Worm (Caenorhabditis elegans) whole organism, L3 larva: Measurements from ENCODE around the gene gst-32.

Experiments
- R02D3.7 ChIP-seq: fragments of 150-350 bp; optimal IDR thresholded peaks from 2 replicates; lab custom pipeline; 2014; ENCODE audit warnings: missing biosample characterization, missing genetic modification characterization
- aly-2 ChIP-seq: fragments of 150-350 bp; optimal IDR thresholded peaks from 2 replicates; lab custom pipeline; 2014; ENCODE audit warnings: missing biosample characterization, missing genetic modification characterization
- ama-1 ChIP-seq: fragments of 150-350 bp; optimal IDR thresholded peaks from 2 replicates; lab custom pipeline; 2018
- ceh-16 ChIP-seq: sonication (generic microtip); optimal IDR thresholded peaks from 2 replicates; lab custom pipeline; 2017; ENCODE audit warnings: missing biosample characterization, missing genetic modification characterization
- ceh-28 ChIP-seq: fragments of 150-350 bp; optimal IDR thresholded peaks from 2 replicates; lab custom pipeline; 2014; ENCODE audit warnings: missing biosample characterization, missing genetic modification reagents, missing genetic modification characterization
- ceh-82 ChIP-seq: fragments of 150-350 bp; optimal IDR thresholded peaks from 2 replicates; lab custom pipeline; 2014; ENCODE audit warnings: missing biosample characterization, missing genetic modification characterization
- ceh-9 ChIP-seq: sonication (generic microtip); optimal IDR thresholded peaks from 2 replicates; lab custom pipeline; 2018; ENCODE audit warnings: missing biosample characterization, missing genetic modification characterization
- daf-12 ChIP-seq: fragments of 150-350 bp; optimal IDR thresholded peaks from 2 replicates; lab custom pipeline; 2014; ENCODE audit warnings: missing biosample characterization, missing genetic modification reagents, missing genetic modification characterization
- egl-27 ChIP-seq: sonication (generic microtip); optimal IDR thresholded peaks from 4 replicates; lab custom pipeline; 2017; ENCODE audit warnings: missing biosample characterization, missing genetic modification reagents, missing genetic modification characterization
- egl-5 ChIP-seq: fragments of 150-350 bp; optimal IDR thresholded peaks from 2 replicates; lab custom pipeline; 2017; ENCODE audit warnings: missing biosample characterization, missing genetic modification reagents, missing genetic modification characterization, inconsistent platforms
- elt-1 ChIP-seq: fragments of 150-350 bp; optimal IDR thresholded peaks from 2 replicates; lab custom pipeline; 2014; ENCODE audit warnings: missing biosample characterization, missing genetic modification characterization
- elt-2 ChIP-seq: sonication (generic microtip); optimal IDR thresholded peaks from 2 replicates; lab custom pipeline; 2016; ENCODE audit warnings: missing genetic modification reagents, mild to moderate bottlenecking, missing genetic modification characterization, missing compliant biosample characterization
- elt-3 ChIP-seq, 3 experiments: fragments of 150-350 bp in 1 of 3; sonication (generic microtip) in 2 of 3; optimal IDR thresholded peaks; 2 replicates in 2 of 3; 4 replicates in 1 of 3; lab custom pipeline; 2014 to 2017; ENCODE audit warnings: missing biosample characterization in 3 of 3, missing genetic modification characterization in 3 of 3
- eor-1 ChIP-seq, 2 experiments: fragments of 150-350 bp; optimal IDR thresholded peaks; 2 replicates each; lab custom pipeline; 2014 to 2018; ENCODE audit warnings: missing biosample characterization in 2 of 2, missing genetic modification characterization in 2 of 2
- fos-1 ChIP-seq: fragments of 150-350 bp; optimal IDR thresholded peaks from 2 replicates; lab custom pipeline; 2014; ENCODE audit warnings: missing biosample characterization, missing genetic modification characterization
- hmg-11 ChIP-seq: sonication (generic microtip); optimal IDR thresholded peaks from 2 replicates; lab custom pipeline; 2016; ENCODE audit warnings: missing genetic modification characterization, missing compliant biosample characterization
- jun-1 ChIP-seq: fragments of 150-350 bp; optimal IDR thresholded peaks from 2 replicates; lab custom pipeline; 2014; ENCODE audit warnings: missing biosample characterization, missing genetic modification reagents, missing genetic modification characterization
- lin-15B ChIP-seq: fragments of 150-350 bp; optimal IDR thresholded peaks from 2 replicates; lab custom pipeline; 2014; ENCODE audit warnings: missing biosample characterization, missing genetic modification characterization
- lin-39 ChIP-seq: fragments of 150-350 bp; optimal IDR thresholded peaks from 2 replicates; lab custom pipeline; 2018; ENCODE audit warnings: missing biosample characterization, missing genetic modification reagents, missing genetic modification characterization
- lsy-12 ChIP-seq: sonication (generic microtip); optimal IDR thresholded peaks from 2 replicates; lab custom pipeline; 2016; ENCODE audit warnings: mild to moderate bottlenecking, missing genetic modification characterization, missing compliant biosample characterization
- mdl-1 ChIP-seq: fragments of 150-350 bp; optimal IDR thresholded peaks from 2 replicates; lab custom pipeline; 2014; ENCODE audit warnings: missing biosample characterization, missing genetic modification characterization
- mml-1 ChIP-seq: fragments of 150-350 bp; sonication (generic microtip); optimal IDR thresholded peaks from 3 replicates; lab custom pipeline; 2014; ENCODE audit warnings: missing biosample characterization, missing genetic modification characterization
- nfya-1 ChIP-seq: sonication (generic microtip); optimal IDR thresholded peaks from 2 replicates; lab custom pipeline; 2017; ENCODE audit warnings: missing genetic modification characterization, mild to moderate bottlenecking, missing compliant biosample characterization, antibody characterized with exemption, moderate library complexity; ENCODE audit not compliant: insufficient read depth
- nhr-23 ChIP-seq: fragments of 150-350 bp; optimal IDR thresholded peaks from 2 replicates; lab custom pipeline; 2014; ENCODE audit warnings: missing biosample characterization, missing genetic modification reagents, missing genetic modification characterization
- nhr-237 ChIP-seq: fragments of 150-350 bp; optimal IDR thresholded peaks from 2 replicates; lab custom pipeline; 2014; ENCODE audit warnings: missing biosample characterization, missing genetic modification characterization
- nhr-25 ChIP-seq: sonication (generic microtip); optimal IDR thresholded peaks from 2 replicates; lab custom pipeline; 2017; ENCODE audit warnings: missing biosample characterization, missing genetic modification characterization
- nhr-43 ChIP-seq: sonication (generic microtip); optimal IDR thresholded peaks from 2 replicates; lab custom pipeline; 2016; ENCODE audit warnings: mild to moderate bottlenecking, missing genetic modification characterization, missing compliant biosample characterization; ENCODE audit not compliant: poor library complexity, severe bottlenecking
- nhr-67 ChIP-seq: fragments of 150-350 bp; optimal IDR thresholded peaks from 2 replicates; lab custom pipeline; 2014; ENCODE audit warnings: missing biosample characterization, missing genetic modification characterization
- nhr-76 ChIP-seq: fragments of 150-350 bp; sonication (generic microtip); optimal IDR thresholded peaks from 5 replicates; lab custom pipeline; 2014; ENCODE audit warnings: missing biosample characterization, missing genetic modification characterization
- nhr-77 ChIP-seq: fragments of 150-350 bp; optimal IDR thresholded peaks from 2 replicates; lab custom pipeline; 2014; ENCODE audit warnings: missing biosample characterization, missing genetic modification characterization
- pqm-1 ChIP-seq: fragments of 150-350 bp; optimal IDR thresholded peaks from 2 replicates; lab custom pipeline; 2017; ENCODE audit warnings: missing biosample characterization, missing genetic modification characterization, inconsistent platforms
- skn-1 ChIP-seq: fragments of 150-350 bp; optimal IDR thresholded peaks from 2 replicates; lab custom pipeline; 2014; ENCODE audit warnings: missing biosample characterization, missing genetic modification characterization
- unc-39 ChIP-seq: sonication (generic microtip); optimal IDR thresholded peaks from 4 replicates; lab custom pipeline; 2017; ENCODE audit warnings: missing biosample characterization, missing genetic modification characterization
- unc-62 ChIP-seq: fragments of 150-350 bp; sonication (generic microtip); optimal IDR thresholded peaks from 4 replicates; lab custom pipeline; 2014; ENCODE audit warnings: missing biosample characterization, missing genetic modification reagents, missing genetic modification characterization
- zag-1 ChIP-seq: fragments of 150-350 bp; optimal IDR thresholded peaks from 2 replicates; lab custom pipeline; 2014; ENCODE audit warnings: missing biosample characterization, missing genetic modification characterization
- ztf-11 ChIP-seq: fragments of 150-350 bp; optimal IDR thresholded peaks from 2 replicates; lab custom pipeline; 2014; ENCODE audit warnings: missing biosample characterization, missing genetic modification characterization
- ztf-4 ChIP-seq: fragments of 150-350 bp; optimal IDR thresholded peaks from 2 replicates; lab custom pipeline; 2014; ENCODE audit warnings: missing biosample characterization, missing genetic modification characterization

The gst-32 gene

ce11 chrII:15165681-15166235 lies 12.6 kb downstream of the gst-32 start, which contains the start of gene gst-27 (continued):
- no peak for TF ChIP-seq ceh-28 (tag; lab: Kevin White, UChicago)
- TF ChIP-seq skn-1 (tag; lab: Kevin White, UChicago), result peak; percentile 56
- TF ChIP-seq nhr-237, result no peak
- peak; percentile 36 for TF ChIP-seq ama-1
- no peak for TF ChIP-seq aly-2
- TF ChIP-seq R02D3.7, result peak; percentile 42
- peak; percentile 75 for TF ChIP-seq egl-27 (tag; lab: Kevin White, UChicago)
- no peak for TF ChIP-seq nhr-67 (tag; lab: Kevin White, UChicago)
- TF ChIP-seq jun-1, result peak; percentile 61
- peak; percentile 62 for TF ChIP-seq lsy-12 (tag; lab: Kevin White, UChicago)
- no peak for TF ChIP-seq nhr-76 (tag; lab: Kevin White, UChicago)
- TF ChIP-seq lin-39 (tag; lab: Kevin White, UChicago), result peak; percentile 97
- TF ChIP-seq nhr-77 (tag; lab: Kevin White, UChicago), result peak; percentile 49
- TF ChIP-seq eor-1 (tag; optimal IDR thresholded peaks at IDR 0.05; lab: Kevin White, UChicago), result no peak
- TF ChIP-seq ceh-9 (tag; lab: Kevin White, UChicago), result no peak
- no peak for TF ChIP-seq unc-62

- no peak for TF ChIP-seq eor-1 (tag; optimal IDR thresholded peaks at IDR 0.05; lab: Kevin White, UChicago)
- no peak for TF ChIP-seq hmg-11 (tag; lab: Kevin White, UChicago)
- no peak for TF ChIP-seq pqm-1 (tag; lab: Kevin White, UChicago)
- TF ChIP-seq elt-2 (tag; lab: Kevin White, UChicago), result peak; percentile 26
Measured at ce11 chrII:15164453-15164852, 13.9 kb downstream of the gst-32 start, which contains the start of gene gst-26. Gene gst-26 (minus strand): TSS chrII:15164553.

ce11 chrII:15158364-15158763 lies 20.0 kb downstream of the gst-32 start:
- TF ChIP-seq eor-1 (tag; optimal IDR thresholded peaks at IDR 0.05; lab: Kevin White, UChicago), result no peak
- no peak for TF ChIP-seq ceh-82 (tag; lab: Kevin White, UChicago)
- TF ChIP-seq lsy-12 (tag; lab: Kevin White, UChicago), result no peak
- TF ChIP-seq mdl-1, result no peak
- no peak for TF ChIP-seq daf-12 (tag; lab: Kevin White, UChicago)

- no peak for TF ChIP-seq egl-27 (tag; lab: Kevin White, UChicago)
- TF ChIP-seq ztf-11 (tag; lab: Kevin White, UChicago), result no peak
- TF ChIP-seq ama-1, result no peak
- no peak for TF ChIP-seq daf-12 (tag; lab: Kevin White, UChicago)
- TF ChIP-seq zag-1 (tag; lab: Kevin White, UChicago), result no peak
- no peak for TF ChIP-seq fos-1 (tag; lab: Kevin White, UChicago)
- TF ChIP-seq lin-15B (tag; lab: Kevin White, UChicago), result no peak
- TF ChIP-seq egl-5 (tag; lab: Kevin White, UChicago), result no peak
- no peak for TF ChIP-seq nhr-76 (tag; lab: Kevin White, UChicago)
- TF ChIP-seq hmg-11 (tag; lab: Kevin White, UChicago), result no peak
- no peak for TF ChIP-seq ztf-4 (tag; lab: Kevin White, UChicago)
- no peak for TF ChIP-seq ceh-16 (tag; lab: Kevin White, UChicago)
Measured at ce11 chrII:15157880-15158279, 20.5 kb downstream of the gst-32 start, which contains the start of gene ptr-20. Gene ptr-20 (plus strand): TSS chrII:15158180.

- TF ChIP-seq mml-1 (tag; lab: Kevin White, UChicago) (no peak), ztf-4 (tag; lab: Kevin White, UChicago) (no peak), nhr-237 (no peak), nhr-43 (tag; lab: Kevin White, UChicago) (no peak), elt-1 (tag; lab: Kevin White, UChicago) (no peak), unc-62 (no peak), lin-39 (tag; lab: Kevin White, UChicago) (no peak), ceh-9 (tag; lab: Kevin White, UChicago) (no peak), egl-5 (tag; lab: Kevin White, UChicago) (peak; percentile 61)
Measured at ce11 chrII:15148442-15148841, 30.0 kb downstream of the gst-32 start.

ce11 chrII:15145594-15145993 lies 32.8 kb downstream of the gst-32 start, which contains the start of gene Y53F4B.27:
Gene Y53F4B.27 (plus strand): TSS chrII:15145894.
- no peak for TF ChIP-seq nfya-1
- TF ChIP-seq daf-12 (tag; lab: Kevin White, UChicago), result no peak
- no peak for TF ChIP-seq unc-39 (tag; lab: Kevin White, UChicago)
- TF ChIP-seq nhr-237, result no peak
- TF ChIP-seq eor-1 (tag; optimal IDR thresholded peaks at IDR 0.05; lab: Kevin White, UChicago), result no peak
- no peak for TF ChIP-seq skn-1 (tag; lab: Kevin White, UChicago)
- no peak for TF ChIP-seq nhr-25 (tag; lab: Kevin White, UChicago)
- no peak for TF ChIP-seq ceh-9 (tag; lab: Kevin White, UChicago)
- no peak for TF ChIP-seq nhr-23 (tag; lab: Kevin White, UChicago)
- no peak for TF ChIP-seq elt-3 (tag; optimal IDR thresholded peaks at IDR 0.05; lab: Kevin White, UChicago)
- no peak for TF ChIP-seq mdl-1
- no peak for TF ChIP-seq ceh-82 (tag; lab: Kevin White, UChicago)
- TF ChIP-seq egl-27 (tag; lab: Kevin White, UChicago), result no peak
- TF ChIP-seq lin-39 (tag; lab: Kevin White, UChicago), result no peak
- TF ChIP-seq, all 47 proteins: peak for 0
